Fruit fly (Drosophila melanogaster): ENCODE results near the gene Dhps.

- no peak for TF ChIP-seq CG8159 (tag; optimal IDR thresholded peaks at IDR 0.05)
- no peak for TF ChIP-seq Snoo (tag; optimal IDR thresholded peaks at IDR 0.05)
- no peak for TF ChIP-seq CG17806 (tag; optimal IDR thresholded peaks at IDR 0.05)
- no peak for TF ChIP-seq CG10348 (GFP tag; IDR thresholded peaks at IDR 0.05)
- no peak for TF ChIP-seq CG34367 (tag; optimal IDR thresholded peaks at IDR 0.05)
- TF ChIP-seq CG13204 (GFP tag; optimal IDR thresholded peaks at IDR 0.05): no peak
- no peak for TF ChIP-seq CG15710 (tag; optimal IDR thresholded peaks at IDR 0.05)
- no peak for TF ChIP-seq rn (GFP tag; IDR thresholded peaks at IDR 0.05)
- no peak for TF ChIP-seq EcR (GFP tag; optimal IDR thresholded peaks at IDR 0.05)
- no peak for TF ChIP-seq Ets98B (GFP tag; IDR thresholded peaks at IDR 0.05)
These were observed 38.1 kb upstream of the Dhps start, which contains the start of gene CG43886 for dm6 chr3L:8159724-8160422.
